Fruit fly (Drosophila melanogaster): ENCODE data around the gene Itgbn.

dm6 chr2L:21073818-21074217 is 21.0 kb downstream of the Itgbn start:
- TF ChIP-seq Ets98B (GFP tag; IDR thresholded peaks at IDR 0.05) (no peak), CG8301 (tag; optimal IDR thresholded peaks at IDR 0.05) (no peak), CG15710 (tag; optimal IDR thresholded peaks at IDR 0.05) (no peak), Pif1B (GFP tag; optimal IDR thresholded peaks at IDR 0.05) (no peak), CG10348 (GFP tag; IDR thresholded peaks at IDR 0.05) (no peak), fd96Ca (GFP tag; IDR thresholded peaks at IDR 0.05) (no peak), CG12605 (GFP tag; IDR thresholded peaks at IDR 0.05) (no peak)

All from whole organism, pupa.